Worm (Caenorhabditis elegans) whole organism, L2 larva: ENCODE data around the gene T25G12.11.

Source experiments
- nhr-12 ChIP-seq: fragments of 150-350 bp; optimal IDR thresholded peaks from 2 replicates; lab custom pipeline; 2014; ENCODE audit warnings: missing biosample characterization, missing genetic modification characterization
- nhr-237 ChIP-seq: fragments of 150-350 bp; optimal IDR thresholded peaks from 2 replicates; lab custom pipeline; 2014; ENCODE audit warnings: missing biosample characterization, missing genetic modification characterization
- unc-62 ChIP-seq: fragments of 150-350 bp; optimal IDR thresholded peaks from 2 replicates; lab custom pipeline; 2014; ENCODE audit warnings: missing biosample characterization, missing genetic modification reagents, missing genetic modification characterization
- zag-1 ChIP-seq: fragments of 150-350 bp; optimal IDR thresholded peaks from 2 replicates; lab custom pipeline; 2014; ENCODE audit warnings: missing biosample characterization, missing genetic modification characterization
- ztf-4 ChIP-seq: fragments of 150-350 bp; optimal IDR thresholded peaks from 2 replicates; lab custom pipeline; 2014; ENCODE audit warnings: missing biosample characterization, missing genetic modification characterization

- TF ChIP-seq zag-1 (tag; lab: Kevin White, UChicago) (no peak), unc-62 (GFP tag; lab: Kevin White, UChicago) (no peak), ztf-4 (no peak), nhr-237 (tag; lab: Kevin White, UChicago) (no peak), nhr-12 (tag; lab: Kevin White, UChicago) (no peak)
Observed at ce11 chrX:17230108-17230507, 7.2 kb downstream of the T25G12.11 start, which contains the start of gene T25G12.6.
